Fruit fly (Drosophila melanogaster) whole organism, wandering third instar larva: Measurements from ENCODE around the gene Pld3.

Experiments
- Abd-B ChIP-seq: fragments of >200 bp; optimal IDR thresholded peaks from 2 replicates; lab custom pipeline; 2017; ENCODE audit warnings: missing biosample characterization, missing genetic modification characterization
- CG32264 ChIP-seq: fragments of 200-800 bp; sonication (Bioruptor generic); optimal IDR thresholded peaks from 2 replicates; lab custom pipeline; 2016; ENCODE audit warnings: missing biosample characterization, missing genetic modification characterization
- CG9705 ChIP-seq: fragments of 200-800 bp; sonication (Bioruptor generic); optimal IDR thresholded peaks from 2 replicates; lab custom pipeline; 2018; ENCODE audit warnings: missing biosample characterization, mild to moderate bottlenecking, missing genetic modification characterization
- CrebA ChIP-seq: fragments of 200-800 bp; sonication (Bioruptor generic); optimal IDR thresholded peaks from 2 replicates; lab custom pipeline; 2016; ENCODE audit warnings: missing biosample characterization, mild to moderate bottlenecking, missing genetic modification characterization, borderline replicate concordance
- Dfd ChIP-seq: fragments of >200 bp; optimal IDR thresholded peaks from 2 replicates; lab custom pipeline; 2017; ENCODE audit warnings: missing biosample characterization, missing genetic modification characterization
- Dif ChIP-seq: fragments of 200-275, 200-300 bp; sonication (Bioruptor generic); optimal IDR thresholded peaks from 2 replicates; lab custom pipeline; 2018; ENCODE audit warnings: missing biosample characterization, missing genetic modification characterization; ENCODE audit not compliant: partially characterized antibody
- GATAd ChIP-seq: sonication (Bioruptor generic); optimal IDR thresholded peaks from 2 replicates; lab custom pipeline; 2016; ENCODE audit warnings: missing biosample characterization, missing genetic modification characterization
- HLH106 ChIP-seq: fragments of 200-800 bp; optimal IDR thresholded peaks from 3 replicates; lab custom pipeline; 2019; ENCODE audit warnings: missing biosample characterization, mild to moderate bottlenecking, missing genetic modification characterization, moderate library complexity
- Hnf4 ChIP-seq: fragments of 200-800 bp; sonication (Bioruptor generic); optimal IDR thresholded peaks from 2 replicates; lab custom pipeline; 2016; ENCODE audit warnings: missing biosample characterization, mild to moderate bottlenecking, missing genetic modification characterization
- Hr78 ChIP-seq: fragments of >200 bp; optimal IDR thresholded peaks from 2 replicates; lab custom pipeline; 2017; ENCODE audit warnings: missing biosample characterization, missing genetic modification characterization
- Hr83 ChIP-seq: fragments of 200-300 bp; sonication (Bioruptor generic); optimal IDR thresholded peaks from 2 replicates; lab custom pipeline; 2016; ENCODE audit warnings: missing biosample characterization, mild to moderate bottlenecking, missing genetic modification characterization, moderate library complexity; ENCODE audit not compliant: poor library complexity, severe bottlenecking
- Jra ChIP-seq: sonication (Bioruptor generic); optimal IDR thresholded peaks from 2 replicates; lab custom pipeline; 2016; ENCODE audit warnings: missing biosample characterization, missing genetic modification characterization
- Mio ChIP-seq: sonication (Bioruptor generic); optimal IDR thresholded peaks from 2 replicates; lab custom pipeline; 2016; ENCODE audit warnings: missing biosample characterization, missing genetic modification characterization
- Myc ChIP-seq: fragments of >200 bp; optimal IDR thresholded peaks from 2 replicates; lab custom pipeline; 2017
- N ChIP-seq: fragments of >200 bp; optimal IDR thresholded peaks from 2 replicates; lab custom pipeline; 2018; ENCODE audit warnings: missing biosample characterization, missing external identifiers, missing genetic modification characterization
- OdsH ChIP-seq: fragments of 200-800 bp; sonication (Bioruptor generic); optimal IDR thresholded peaks from 2 replicates; lab custom pipeline; 2016; ENCODE audit warnings: missing biosample characterization, mild to moderate bottlenecking, missing genetic modification characterization
- Rel ChIP-seq, 2 experiments: fragments of 200-800 bp; sonication (Bioruptor generic) in 1 of 2; optimal IDR thresholded peaks; 2 replicates in 1 of 2; 3 replicates in 1 of 2; lab custom pipeline; 2016 to 2019; ENCODE audit warnings: mild to moderate bottlenecking in 2 of 2, missing biosample characterization in 2 of 2, missing genetic modification characterization in 2 of 2, moderate library complexity in 1 of 2
- Sp1 ChIP-seq: fragments of 200-800 bp; sonication (Bioruptor generic); optimal IDR thresholded peaks from 3 replicates; lab custom pipeline; 2019; ENCODE audit warnings: missing biosample characterization, mild to moderate bottlenecking, missing genetic modification characterization, moderate library complexity
- Vsx2 ChIP-seq: fragments of 200-300, 225-300 bp; sonication (Bioruptor generic); optimal IDR thresholded peaks from 2 replicates; lab custom pipeline; 2018; ENCODE audit warnings: missing biosample characterization, missing genetic modification characterization; ENCODE audit not compliant: partially characterized antibody
- br ChIP-seq: fragments of 200-800 bp; sonication (Bioruptor generic); optimal IDR thresholded peaks from 2 replicates; lab custom pipeline; 2016; ENCODE audit warnings: missing biosample characterization, missing genetic modification characterization
- brk ChIP-seq: fragments of 200-800 bp; sonication (Bioruptor generic); optimal IDR thresholded peaks from 2 replicates; lab custom pipeline; 2016; ENCODE audit warnings: missing biosample characterization, mild to moderate bottlenecking, missing genetic modification characterization
- dl ChIP-seq, 2 experiments: fragments of 175-275, 200-275 bp in 1 of 2; fragments of 200-275 bp in 1 of 2; sonication (Bioruptor generic); optimal IDR thresholded peaks; lab custom pipeline; 2018; ENCODE audit warnings: mild to moderate bottlenecking in 2 of 2, missing biosample characterization in 2 of 2, missing genetic modification characterization in 2 of 2, moderate library complexity in 2 of 2; ENCODE audit not compliant: partially characterized antibody in 2 of 2, insufficient read depth in 1 of 2
- dmrt93B ChIP-seq: fragments of 200-800 bp; sonication (Bioruptor generic); optimal IDR thresholded peaks from 2 replicates; lab custom pipeline; 2018; ENCODE audit warnings: missing biosample characterization, mild to moderate bottlenecking, missing genetic modification characterization
- dsf ChIP-seq: sonication (Bioruptor generic); optimal IDR thresholded peaks from 2 replicates; lab custom pipeline; 2016; ENCODE audit warnings: missing biosample characterization, missing genetic modification characterization, borderline replicate concordance
- ey ChIP-seq: fragments of 200-800 bp; sonication (Bioruptor generic); optimal IDR thresholded peaks from 2 replicates; lab custom pipeline; 2016; ENCODE audit warnings: missing biosample characterization, missing genetic modification characterization
- foxo ChIP-seq, 2 experiments: fragments of 200-800 bp; sonication (Bioruptor generic); optimal IDR thresholded peaks; 2 replicates in 1 of 2; 3 replicates in 1 of 2; lab custom pipeline; 2016 to 2017; ENCODE audit warnings: missing biosample characterization in 2 of 2, missing genetic modification characterization in 2 of 2
- fru ChIP-seq: fragments of 200-800 bp; sonication (Bioruptor generic); optimal IDR thresholded peaks from 3 replicates; lab custom pipeline; 2016; ENCODE audit warnings: missing biosample characterization, mild to moderate bottlenecking, missing genetic modification characterization
- h ChIP-seq: fragments of 200-800 bp; sonication (Bioruptor generic); optimal IDR thresholded peaks from 3 replicates; lab custom pipeline; 2016; ENCODE audit warnings: missing biosample characterization, mild to moderate bottlenecking, missing genetic modification characterization
- jim ChIP-seq: fragments of 175-275, 200-325 bp; sonication (Bioruptor generic); optimal IDR thresholded peaks from 2 replicates; lab custom pipeline; 2016; ENCODE audit warnings: missing biosample characterization, mild to moderate bottlenecking, missing genetic modification characterization
- lola ChIP-seq: fragments of >200 bp; optimal IDR thresholded peaks from 2 replicates; lab custom pipeline; 2017; ENCODE audit warnings: missing biosample characterization, missing genetic modification characterization
- pan ChIP-seq: fragments of >200 bp; optimal IDR thresholded peaks from 2 replicates; lab custom pipeline; 2017
- psq ChIP-seq: fragments of 200-800 bp; sonication (Bioruptor generic); optimal IDR thresholded peaks from 3 replicates; lab custom pipeline; 2017; ENCODE audit warnings: missing biosample characterization, mild to moderate bottlenecking, missing genetic modification characterization, moderate library complexity
- rgr ChIP-seq: fragments of 200-800 bp; sonication (Bioruptor generic); optimal IDR thresholded peaks from 3 replicates; lab custom pipeline; 2016; ENCODE audit warnings: missing biosample characterization, mild to moderate bottlenecking, missing genetic modification characterization
- sage ChIP-seq: fragments of 200-800 bp; sonication (Bioruptor generic); optimal IDR thresholded peaks from 2 replicates; lab custom pipeline; 2016; ENCODE audit warnings: missing biosample characterization, mild to moderate bottlenecking, missing genetic modification characterization
- sv ChIP-seq: fragments of 200-800 bp; sonication (Bioruptor generic); optimal IDR thresholded peaks from 3 replicates; lab custom pipeline; 2016; ENCODE audit warnings: missing biosample characterization, missing genetic modification characterization
- tai ChIP-seq: sonication (Bioruptor generic); optimal IDR thresholded peaks from 2 replicates; lab custom pipeline; 2016; ENCODE audit warnings: missing biosample characterization, missing genetic modification characterization
- usp ChIP-seq: fragments of >200 bp; optimal IDR thresholded peaks from 2 replicates; lab custom pipeline; 2017; ENCODE audit warnings: missing biosample characterization, missing genetic modification characterization
- woc ChIP-seq: sonication (Bioruptor generic); optimal IDR thresholded peaks from 2 replicates; lab custom pipeline; 2016; ENCODE audit warnings: missing biosample characterization, mild to moderate bottlenecking, missing genetic modification characterization

Pld3 gene

DNA sequence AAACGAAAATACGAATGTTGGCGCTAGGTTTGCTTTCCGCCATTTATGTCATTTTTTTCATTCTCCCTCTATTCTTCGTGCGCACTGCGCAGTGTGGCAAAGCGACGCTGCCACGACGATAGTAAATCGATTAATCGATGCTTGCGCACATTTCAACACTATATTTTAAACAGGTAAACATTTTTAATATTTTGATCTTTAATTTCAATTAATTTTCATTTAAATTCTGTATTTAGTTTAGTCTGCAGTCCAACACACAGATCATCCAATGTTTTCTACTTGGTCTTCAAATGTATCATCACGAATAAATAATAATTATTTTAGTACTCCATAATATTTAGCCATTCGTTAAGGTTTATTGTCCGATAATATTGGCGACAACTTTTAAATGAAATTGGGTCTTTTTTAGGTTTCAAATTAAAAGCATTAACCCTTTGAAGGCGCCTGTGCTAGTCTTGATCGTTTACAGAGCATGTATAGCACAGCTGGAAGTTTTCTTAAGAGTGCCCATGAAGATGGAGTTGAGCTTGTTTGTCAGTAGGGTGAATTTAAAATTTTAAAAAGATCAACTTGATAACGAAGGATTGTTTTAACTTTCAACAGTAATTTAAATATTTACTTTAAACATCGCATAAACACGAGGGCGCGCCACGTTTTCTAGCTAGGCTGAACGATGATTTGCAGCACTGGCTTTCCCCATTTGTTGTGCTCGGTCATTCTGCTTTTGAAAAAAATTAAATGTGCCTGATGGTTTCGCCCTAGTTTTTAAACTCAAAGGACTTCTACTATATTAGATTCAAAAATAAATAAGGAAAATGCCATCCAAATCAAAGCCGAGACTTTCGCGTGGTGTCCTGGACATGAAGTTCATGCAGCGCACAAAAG, 2.2 kb upstream of the Pld3 start, which contains the start of the genes Mpp6 and E2f2:
TSS of gene Mpp6 (plus strand) at position 133 of the 885 bp plus-strand sequence.
TSS of gene E2f2 (minus strand) at position 594 of the 885 bp plus-strand sequence.
- no peak for TF ChIP-seq Vsx2 (GFP tag; lab: Kevin White, UChicago)
- TF ChIP-seq OdsH: peak; percentile 32
- TF ChIP-seq psq (GFP tag; lab: Kevin White, UChicago): peak; percentile 92
- no peak for TF ChIP-seq sv
- TF ChIP-seq CG32264: no peak
- TF ChIP-seq lola (GFP tag; lab: Kevin White, UChicago): no peak
- no peak for TF ChIP-seq fru (GFP tag; lab: Kevin White, UChicago)
- no peak for TF ChIP-seq dsf (GFP tag; lab: Kevin White, UChicago)
- TF ChIP-seq tai: no peak
- TF ChIP-seq dl (GFP tag; optimal IDR thresholded peaks at IDR 0.05; lab: Kevin White, UChicago; ENCODE audit: insufficient read depth in 1 of 2, partially characterized antibody in 2 of 2): no peak
- no peak for TF ChIP-seq Rel (GFP tag; optimal IDR thresholded peaks at IDR 0.05; lab: Kevin White, UChicago)
- peak; percentile 13 for TF ChIP-seq Rel (tag; optimal IDR thresholded peaks at IDR 0.05; lab: Kevin White, UChicago)
- TF ChIP-seq Dfd: no peak
- TF ChIP-seq rgr: peak; percentile 59
- peak; percentile 16 for TF ChIP-seq dmrt93B (GFP tag; lab: Kevin White, UChicago)
- no peak for TF ChIP-seq N (GFP tag; lab: Kevin White, UChicago)
- TF ChIP-seq GATAd (GFP tag; lab: Kevin White, UChicago): no peak
- peak; percentile 6 for TF ChIP-seq Sp1
- peak; percentile 50 for TF ChIP-seq woc (GFP tag; lab: Kevin White, UChicago)
- TF ChIP-seq Jra (GFP tag; lab: Kevin White, UChicago): peak; percentile 61
- TF ChIP-seq Myc: peak; percentile 76
- peak; percentile 24 for TF ChIP-seq CG9705 (GFP tag; lab: Kevin White, UChicago)
- TF ChIP-seq Dif (GFP tag; lab: Kevin White, UChicago): no peak
- no peak for TF ChIP-seq br (GFP tag; lab: Kevin White, UChicago)
- no peak for TF ChIP-seq brk (GFP tag; lab: Kevin White, UChicago)
- TF ChIP-seq CrebA (GFP tag; lab: Kevin White, UChicago): no peak
- TF ChIP-seq Hnf4: peak; percentile 77
- no peak for TF ChIP-seq Mio (GFP tag; lab: Kevin White, UChicago)
- no peak for TF ChIP-seq Hr78 (GFP tag; lab: Kevin White, UChicago)
- no peak for TF ChIP-seq sage
- TF ChIP-seq HLH106 (tag; lab: Kevin White, UChicago): peak; percentile 45
- no peak for TF ChIP-seq pan (lab: Kevin White, UChicago)
- no peak for TF ChIP-seq Abd-B (GFP tag; lab: Kevin White, UChicago)
- no peak for TF ChIP-seq usp
- peak in 1 of 2 experiments; percentile 33 for TF ChIP-seq foxo (GFP tag; optimal IDR thresholded peaks at IDR 0.05; lab: Kevin White, UChicago)
- TF ChIP-seq h (GFP tag; lab: Kevin White, UChicago): no peak
- no peak for TF ChIP-seq jim (GFP tag; lab: Kevin White, UChicago)
- TF ChIP-seq ey: peak; percentile 19
- peak; percentile 74 for TF ChIP-seq Hr83 (GFP tag; lab: Kevin White, UChicago)

- TF ChIP-seq psq (GFP tag; lab: Kevin White, UChicago): no peak
- no peak for TF ChIP-seq Rel (GFP tag; optimal IDR thresholded peaks at IDR 0.05; lab: Kevin White, UChicago)
- TF ChIP-seq Rel (tag; optimal IDR thresholded peaks at IDR 0.05; lab: Kevin White, UChicago): peak; percentile 13
- peak; percentile 35 for TF ChIP-seq rgr
- TF ChIP-seq Hr83 (GFP tag; lab: Kevin White, UChicago): peak; percentile 49
- TF ChIP-seq Abd-B (GFP tag; lab: Kevin White, UChicago): no peak
- peak; percentile 58 for TF ChIP-seq Dif (GFP tag; lab: Kevin White, UChicago)
These were observed 4.2 kb downstream of the Pld3 start, which contains the start of gene Nbr for dm6 chr2L:21162875-21163274. Nbr (minus strand) TSS chr2L:21163083.
